Fruit fly (Drosophila melanogaster) whole organism, embryonic: ENCODE data around the gene CG17359.

Experiments
- BtbVII ChIP-seq: fragments of 200-800 bp; sonication (Bioruptor generic); optimal IDR thresholded peaks from 3 replicates; lab custom pipeline; 2017; ENCODE audit warnings: missing biosample characterization, mild to moderate bottlenecking, missing genetic modification characterization
- CG10209 ChIP-seq: fragments of 200-800 bp; sonication (Bioruptor generic); optimal IDR thresholded peaks from 3 replicates; lab custom pipeline; 2017; ENCODE audit warnings: missing biosample characterization, mild to moderate bottlenecking, missing genetic modification characterization, missing genetic modification reagents
- CG10431 ChIP-seq: fragments of 200-800 bp; sonication (Bioruptor generic); optimal IDR thresholded peaks from 3 replicates; lab custom pipeline; 2018; ENCODE audit warnings: missing biosample characterization, mild to moderate bottlenecking, missing genetic modification characterization
- CG12744 ChIP-seq: fragments of 200-800 bp; sonication (Bioruptor generic); optimal IDR thresholded peaks from 2 replicates; lab custom pipeline; 2016; ENCODE audit warnings: missing biosample characterization, missing genetic modification characterization
- CG12942 ChIP-seq: fragments of 200-800 bp; sonication (Bioruptor generic); optimal IDR thresholded peaks from 3 replicates; lab custom pipeline; 2016; ENCODE audit warnings: missing biosample characterization, missing genetic modification characterization
- CG13624 ChIP-seq: fragments of 200-800 bp; sonication (Bioruptor generic); optimal IDR thresholded peaks from 2 replicates; lab custom pipeline; 2016; ENCODE audit warnings: missing biosample characterization, missing genetic modification characterization
- CG15011 ChIP-seq: fragments of 200-800 bp; sonication (Bioruptor generic); optimal IDR thresholded peaks from 3 replicates; lab custom pipeline; 2018; ENCODE audit warnings: missing biosample characterization, mild to moderate bottlenecking, missing genetic modification characterization
- CG15073 ChIP-seq: fragments of 200-800 bp; sonication (Bioruptor generic); optimal IDR thresholded peaks from 2 replicates; lab custom pipeline; 2016; ENCODE audit warnings: missing biosample characterization, missing genetic modification characterization
- CG1529 ChIP-seq: fragments of 200-800 bp; sonication (Bioruptor generic); optimal IDR thresholded peaks from 3 replicates; lab custom pipeline; 2018; ENCODE audit warnings: missing biosample characterization, missing genetic modification characterization
- CG15601 ChIP-seq: fragments of 200-800 bp; sonication (Bioruptor generic); optimal IDR thresholded peaks from 3 replicates; lab custom pipeline; 2019; ENCODE audit warnings: missing biosample characterization, mild to moderate bottlenecking, missing genetic modification characterization, moderate library complexity
- CG16813 ChIP-seq: fragments of 200-800 bp; sonication (Bioruptor generic); IDR thresholded peaks from 3 replicates; pipeline ENCODE4 v1.3.6; 2022; ENCODE audit warnings: missing biosample characterization, missing genetic modification characterization; ENCODE audit not compliant: partially characterized antibody
- CG17186 ChIP-seq: fragments of 200-800 bp; sonication (Bioruptor generic); optimal IDR thresholded peaks from 3 replicates; lab custom pipeline; 2017; ENCODE audit warnings: missing biosample characterization, missing genetic modification reagents, missing genetic modification characterization
- CG17612 ChIP-seq: fragments of 200-800 bp; sonication (Bioruptor generic); IDR thresholded peaks from 2 replicates; pipeline ENCODE4 v1.3.6; 2022; ENCODE audit warnings: missing biosample characterization, missing genetic modification characterization
- CG17912 ChIP-seq: fragments of 200-800 bp; sonication (Bioruptor generic); optimal IDR thresholded peaks from 2 replicates; lab custom pipeline; 2018; ENCODE audit warnings: missing biosample characterization, mild to moderate bottlenecking, missing genetic modification characterization
- CG18619 ChIP-seq: fragments of 200-800 bp; sonication (Bioruptor generic); optimal IDR thresholded peaks from 3 replicates; lab custom pipeline; 2017; ENCODE audit warnings: missing biosample characterization, mild to moderate bottlenecking, missing genetic modification characterization
- CG2116 ChIP-seq: fragments of 200-800 bp; sonication (Bioruptor generic); optimal IDR thresholded peaks from 3 replicates; lab custom pipeline; 2018; ENCODE audit warnings: missing biosample characterization, mild to moderate bottlenecking, missing genetic modification characterization
- CG2202 ChIP-seq: fragments of 200-800 bp; sonication (Bioruptor generic); optimal IDR thresholded peaks from 2 replicates; lab custom pipeline; 2018; ENCODE audit warnings: missing biosample characterization, mild to moderate bottlenecking, missing genetic modification characterization
- CG2875 ChIP-seq: fragments of 200-800 bp; sonication (Bioruptor generic); optimal IDR thresholded peaks from 2 replicates; lab custom pipeline; 2017; ENCODE audit warnings: missing biosample characterization, mild to moderate bottlenecking, missing genetic modification characterization, missing genetic modification reagents
- CG31365 ChIP-seq: fragments of 200-800 bp; sonication (Bioruptor generic); optimal IDR thresholded peaks from 2 replicates; lab custom pipeline; 2018; ENCODE audit warnings: missing biosample characterization, mild to moderate bottlenecking, missing genetic modification characterization
- CG33557 ChIP-seq: fragments of 200-800 bp; sonication (Bioruptor generic); optimal IDR thresholded peaks from 2 replicates; lab custom pipeline; 2019; ENCODE audit warnings: missing biosample characterization, mild to moderate bottlenecking, missing genetic modification characterization, moderate library complexity
- CG4282 ChIP-seq: fragments of 200-800 bp; sonication (Bioruptor generic); optimal IDR thresholded peaks from 2 replicates; lab custom pipeline; 2016; ENCODE audit warnings: missing biosample characterization, missing genetic modification characterization
- CG7357 ChIP-seq: fragments of 200-800 bp; sonication (Bioruptor generic); IDR thresholded peaks from 3 replicates; pipeline ENCODE4 v1.3.6; 2022; ENCODE audit warnings: missing biosample characterization, missing genetic modification characterization
- CG8290 ChIP-seq, 3 experiments: fragments of 200-800 bp; sonication (Bioruptor generic); optimal IDR thresholded peaks; 2 replicates each; lab custom pipeline; 2016 to 2019; ENCODE audit warnings: missing biosample characterization in 3 of 3, missing genetic modification characterization in 3 of 3, mild to moderate bottlenecking in 2 of 3, moderate library complexity in 1 of 3
- CG9727 ChIP-seq: fragments of 200-800 bp; sonication (Bioruptor generic); optimal IDR thresholded peaks from 3 replicates; lab custom pipeline; 2017; ENCODE audit warnings: missing biosample characterization, mild to moderate bottlenecking, missing genetic modification characterization
- CTCF ChIP-seq: fragments of 200-800 bp; sonication (Bioruptor generic); optimal IDR thresholded peaks from 2 replicates; lab custom pipeline; 2017; ENCODE audit warnings: missing biosample characterization, mild to moderate bottlenecking, missing genetic modification characterization, moderate library complexity
- D19A ChIP-seq: fragments of 200-800 bp; optimal IDR thresholded peaks from 3 replicates; lab custom pipeline; 2019; ENCODE audit warnings: missing biosample characterization, mild to moderate bottlenecking, missing genetic modification characterization, moderate library complexity
- Dip2 ChIP-seq: fragments of 200-800 bp; sonication (Bioruptor generic); IDR thresholded peaks from 2 replicates; pipeline ENCODE4 v1.3.6; 2022; ENCODE audit warnings: missing biosample characterization, missing genetic modification characterization
- Drgx ChIP-seq: fragments of 200-800 bp; sonication (Bioruptor generic); IDR thresholded peaks from 2 replicates; pipeline ENCODE4 v1.3.6; 2022; ENCODE audit warnings: missing biosample characterization, missing genetic modification characterization
- MTF-1 ChIP-seq: fragments of 200-800 bp; sonication (Bioruptor generic); optimal IDR thresholded peaks from 2 replicates; lab custom pipeline; 2018; ENCODE audit warnings: missing biosample characterization, mild to moderate bottlenecking, missing genetic modification characterization, borderline replicate concordance
- Nf-YC ChIP-seq: fragments of 200-800 bp; optimal IDR thresholded peaks from 3 replicates; lab custom pipeline; 2019; ENCODE audit warnings: missing biosample characterization, mild to moderate bottlenecking, missing genetic modification characterization, moderate library complexity
- Six4 ChIP-seq: fragments of 200-800 bp; sonication (Bioruptor generic); optimal IDR thresholded peaks from 2 replicates; lab custom pipeline; 2016; ENCODE audit warnings: missing biosample characterization, missing genetic modification characterization
- Stat92E ChIP-seq, 3 experiments: fragments of >200 bp in 2 of 3; fragments of 200-800 bp in 1 of 3; sonication (Bioruptor generic) in 1 of 3; optimal IDR thresholded peaks; 2 replicates each; lab custom pipeline; 2017 to 2019; ENCODE audit warnings: missing biosample characterization in 3 of 3, missing genetic modification characterization in 3 of 3, mild to moderate bottlenecking in 1 of 3, moderate library complexity in 1 of 3
- Usf ChIP-seq: fragments of 200-800 bp; sonication (Bioruptor generic); optimal IDR thresholded peaks from 2 replicates; lab custom pipeline; 2017; ENCODE audit warnings: missing genotype, missing biosample characterization, missing genetic modification characterization
- caup ChIP-seq: fragments of 200-800 bp; sonication (Bioruptor generic); optimal IDR thresholded peaks from 3 replicates; lab custom pipeline; 2017; ENCODE audit warnings: missing biosample characterization, mild to moderate bottlenecking, missing genetic modification characterization, moderate library complexity; ENCODE audit not compliant: severe bottlenecking
- danr ChIP-seq: fragments of 200-800 bp; sonication (Bioruptor generic); IDR thresholded peaks from 2 replicates; pipeline ENCODE4 v1.3.6; 2022; ENCODE audit warnings: missing biosample characterization, missing genetic modification characterization
- emc ChIP-seq: fragments of 200-800 bp; sonication (Bioruptor generic); optimal IDR thresholded peaks from 2 replicates; lab custom pipeline; 2016; ENCODE audit warnings: missing biosample characterization, missing genetic modification characterization
- fru ChIP-seq: fragments of >200 bp; optimal IDR thresholded peaks from 2 replicates; lab custom pipeline; 2017
- lilli ChIP-seq: fragments of 200-800 bp; sonication (Bioruptor generic); optimal IDR thresholded peaks from 3 replicates; lab custom pipeline; 2016; ENCODE audit warnings: missing biosample characterization, missing genetic modification characterization
- luna ChIP-seq: fragments of 200-800 bp; sonication (Bioruptor generic); optimal IDR thresholded peaks from 2 replicates; lab custom pipeline; 2016; ENCODE audit warnings: missing biosample characterization, missing genetic modification characterization
- pros ChIP-seq: fragments of 200-800 bp; sonication (Bioruptor generic); optimal IDR thresholded peaks from 3 replicates; lab custom pipeline; 2019; ENCODE audit warnings: missing biosample characterization, mild to moderate bottlenecking, missing genetic modification characterization, moderate library complexity
- pum ChIP-seq: fragments of 200-800 bp; sonication (Bioruptor generic); optimal IDR thresholded peaks from 2 replicates; lab custom pipeline; 2016; ENCODE audit warnings: missing biosample characterization, missing genetic modification characterization
- sisA ChIP-seq: fragments of 200-800 bp; sonication (Bioruptor generic); IDR thresholded peaks from 2 replicates; pipeline ENCODE4 v1.3.6; 2022; ENCODE audit warnings: missing biosample characterization, missing genetic modification characterization
- slou ChIP-seq: fragments of 200-800 bp; sonication (Bioruptor generic); optimal IDR thresholded peaks from 3 replicates; lab custom pipeline; 2016; ENCODE audit warnings: missing biosample characterization, missing genetic modification characterization
- slp2 ChIP-seq: fragments of 200-800 bp; sonication (Bioruptor generic); optimal IDR thresholded peaks from 2 replicates; lab custom pipeline; 2016; ENCODE audit warnings: missing biosample characterization, missing genetic modification characterization
- trem ChIP-seq: fragments of 200-800 bp; optimal IDR thresholded peaks from 3 replicates; lab custom pipeline; 2019; ENCODE audit warnings: missing biosample characterization, mild to moderate bottlenecking, missing genetic modification characterization, moderate library complexity
- unpg ChIP-seq: fragments of 200-800 bp; sonication (Bioruptor generic); optimal IDR thresholded peaks from 3 replicates; lab custom pipeline; 2018; ENCODE audit warnings: missing biosample characterization, mild to moderate bottlenecking, missing genetic modification characterization, moderate library complexity
- zen2 ChIP-seq: fragments of 200-800 bp; sonication (Bioruptor generic); IDR thresholded peaks from 3 replicates; pipeline ENCODE4 v1.3.6; 2022; ENCODE audit warnings: missing biosample characterization, missing genetic modification characterization; ENCODE audit not compliant: partially characterized antibody
- zf30C ChIP-seq: fragments of 200-800 bp; sonication (Bioruptor generic); optimal IDR thresholded peaks from 3 replicates; lab custom pipeline; 2018; ENCODE audit warnings: missing biosample characterization, mild to moderate bottlenecking, missing genetic modification characterization
- zfh1 ChIP-seq: fragments of 200-800 bp; sonication (Bioruptor generic); IDR thresholded peaks from 3 replicates; pipeline ENCODE4 v1.3.6; 2022; ENCODE audit warnings: missing biosample characterization, missing genetic modification characterization

Gene CG17359

dm6 chr3L:13993742-13994719 is 5.0 kb downstream of the CG17359 start, which contains the start of gene CtsK1 (continued):
- TF ChIP-seq BtbVII (GFP tag; lab: Kevin White, UChicago) (no peak), D19A (peak; percentile 97), pros (GFP tag; lab: Kevin White, UChicago) (no peak), unpg (GFP tag; lab: Kevin White, UChicago) (peak; percentile 22), CG9727 (peak; percentile 12), Six4 (GFP tag; lab: Kevin White, UChicago) (no peak), CG13624 (GFP tag; lab: Kevin White, UChicago) (no peak), slp2 (GFP tag; lab: Kevin White, UChicago) (no peak), zfh1 (GFP tag; lab: Robert Waterston, UW) (peak; percentile 59; the same call in 1 of the 3 replicates), CG33557 (no peak), fru (lab: Kevin White, UChicago) (no peak), CG12744 (no peak), luna (no peak), Dip2 (no peak), CG15011 (GFP tag; lab: Kevin White, UChicago) (no peak), CG18619 (no peak), CG2116 (GFP tag; lab: Kevin White, UChicago) (peak; percentile 34), Nf-YC (tag; lab: Kevin White, UChicago) (no peak), CG1529 (GFP tag; lab: Kevin White, UChicago) (no peak), trem (tag; lab: Kevin White, UChicago) (no peak), CG31365 (tag; lab: Kevin White, UChicago) (no peak), CG12942 (no peak), CG15073 (no peak), zf30C (GFP tag; lab: Kevin White, UChicago) (no peak), slou (GFP tag; lab: Kevin White, UChicago) (no peak), CG16813 (GFP tag; lab: Robert Waterston, UW) (peak; percentile 48), CG8290 (GFP tag; optimal IDR thresholded peaks at IDR 0.05; lab: Kevin White, UChicago) (no peak), CG8290 (tag; optimal IDR thresholded peaks at IDR 0.05; lab: Kevin White, UChicago) (no peak), CG10431 (GFP tag; lab: Kevin White, UChicago) (no peak), caup (GFP tag; lab: Kevin White, UChicago) (no peak), zen2 (GFP tag; lab: Robert Waterston, UW) (peak; percentile 73; the same call in 1 of the 3 replicates), Drgx (peak; percentile 82), danr (GFP tag; lab: Robert Waterston, UW) (no peak), MTF-1 (GFP tag; lab: Kevin White, UChicago) (no peak), CG4282 (GFP tag; lab: Kevin White, UChicago) (no peak), CG17912 (GFP tag; lab: Kevin White, UChicago) (no peak), lilli (no peak), CG17612 (no peak), pum (GFP tag; lab: Kevin White, UChicago) (no peak), CG7357 (no peak), CG15601 (tag; lab: Kevin White, UChicago) (peak; percentile 23), sisA (GFP tag; lab: Robert Waterston, UW) (no peak), CG2202 (no peak), CTCF (GFP tag; lab: Kevin White, UChicago) (peak; percentile 21), CG17186 (GFP tag; lab: Kevin White, UChicago) (no peak), emc (GFP tag; lab: Kevin White, UChicago) (no peak), Stat92E (GFP tag; optimal IDR thresholded peaks at IDR 0.05; lab: Kevin White, UChicago) (no peak), Usf (no peak), CG2875 (GFP tag; lab: Kevin White, UChicago) (no peak), CG10209 (GFP tag; lab: Kevin White, UChicago) (no peak)
